Worm (Caenorhabditis elegans) whole organism, L2 larva: ENCODE results near the gene str-178.

Experiments
- R02D3.7 ChIP-seq: fragments of 150-350 bp; optimal IDR thresholded peaks from 2 replicates; lab custom pipeline; 2014; ENCODE audit warnings: missing biosample characterization, missing genetic modification characterization
- ZK546.5 ChIP-seq: sonication (generic microtip); optimal IDR thresholded peaks from 2 replicates; lab custom pipeline; 2017; ENCODE audit warnings: missing biosample characterization, missing genetic modification characterization
- blmp-1 ChIP-seq: sonication (generic microtip); optimal IDR thresholded peaks from 2 replicates; lab custom pipeline; 2017; ENCODE audit warnings: missing genetic modification characterization, mild to moderate bottlenecking, missing compliant biosample characterization, antibody characterized with exemption, moderate library complexity; ENCODE audit not compliant: insufficient read depth
- fos-1 ChIP-seq: fragments of 150-350 bp; optimal IDR thresholded peaks from 2 replicates; lab custom pipeline; 2014; ENCODE audit warnings: missing biosample characterization, missing genetic modification characterization
- nhr-25 ChIP-seq: fragments of 150-350 bp; sonication (generic microtip); optimal IDR thresholded peaks from 3 replicates; lab custom pipeline; 2014; ENCODE audit warnings: missing biosample characterization, missing genetic modification characterization
- unc-39 ChIP-seq: fragments of 150-350 bp; optimal IDR thresholded peaks from 2 replicates; lab custom pipeline; 2014; ENCODE audit warnings: missing biosample characterization, missing genetic modification characterization
- unc-62 ChIP-seq: fragments of 150-350 bp; optimal IDR thresholded peaks from 2 replicates; lab custom pipeline; 2014; ENCODE audit warnings: missing biosample characterization, missing genetic modification reagents, missing genetic modification characterization
- ztf-11 ChIP-seq: sonication (generic microtip); optimal IDR thresholded peaks from 2 replicates; lab custom pipeline; 2017; ENCODE audit warnings: missing biosample characterization, missing genetic modification characterization

ce11 chrV:12679807-12680206 lies 36.5 kb downstream of the str-178 start, which contains the start of gene frpr-15:
- no peak for TF ChIP-seq ZK546.5 (tag; lab: Kevin White, UChicago)
- TF ChIP-seq unc-62 (GFP tag; lab: Kevin White, UChicago): no peak
- no peak for TF ChIP-seq unc-39 (tag; lab: Kevin White, UChicago)
- no peak for TF ChIP-seq R02D3.7 (tag; lab: Kevin White, UChicago)
- no peak for TF ChIP-seq ztf-11 (tag; lab: Kevin White, UChicago)
- no peak for TF ChIP-seq nhr-25
- TF ChIP-seq fos-1: no peak
- TF ChIP-seq blmp-1 (tag; lab: Kevin White, UChicago): no peak
